Worm (Caenorhabditis elegans): ENCODE results near the gene EGAP1.1.

- no peak for TF ChIP-seq snpc-4 (tag; optimal IDR thresholded peaks at IDR 0.05)
- TF ChIP-seq fos-1 (tag; optimal IDR thresholded peaks at IDR 0.05): peak; percentile 41
- TF ChIP-seq nhr-129 (tag; optimal IDR thresholded peaks at IDR 0.05): peak; percentile 6
- TF ChIP-seq aly-2 (tag; optimal IDR thresholded peaks at IDR 0.05): no peak
- no peak for TF ChIP-seq C34F6.9 (tag; optimal IDR thresholded peaks at IDR 0.05)
- TF ChIP-seq unc-62 (GFP tag; optimal IDR thresholded peaks at IDR 0.05): no peak
- TF ChIP-seq egl-27 (tag; optimal IDR thresholded peaks at IDR 0.05): no peak
- no peak for TF ChIP-seq crh-2 (tag; optimal IDR thresholded peaks at IDR 0.05)
- TF ChIP-seq lsy-2 (tag; optimal IDR thresholded peaks at IDR 0.05): no peak
- TF ChIP-seq unc-39 (tag; optimal IDR thresholded peaks at IDR 0.05): no peak
- no peak for TF ChIP-seq ama-1 (optimal IDR thresholded peaks at IDR 0.05)
- no peak for TF ChIP-seq skn-1 (tag; optimal IDR thresholded peaks at IDR 0.05)
Measured at ce11 chrIII:5964058-5964632, 27.1 kb upstream of the EGAP1.1 start.
